Fruit fly (Drosophila melanogaster) whole organism, pupa: ENCODE data around the gene CG33630.

Experiments used
- CG12605 ChIP-seq: fragments of 200-800 bp; sonication (Bioruptor generic); IDR thresholded peaks from 2 replicates; pipeline ENCODE4 v1.3.6; 2022; ENCODE audit warnings: missing biosample characterization, missing genetic modification characterization
- CG13204 ChIP-seq: fragments of 200-800 bp; sonication (Bioruptor generic); optimal IDR thresholded peaks from 2 replicates; lab custom pipeline; 2018; ENCODE audit warnings: missing biosample characterization, mild to moderate bottlenecking, missing genetic modification characterization, moderate library complexity
- CG14655 ChIP-seq: fragments of 200-800 bp; sonication (Bioruptor generic); optimal IDR thresholded peaks from 3 replicates; lab custom pipeline; 2017; ENCODE audit warnings: mild to moderate bottlenecking, missing biosample characterization, missing genetic modification reagents, missing genetic modification characterization
- CG15710 ChIP-seq: fragments of 200-800 bp; sonication (Bioruptor generic); optimal IDR thresholded peaks from 2 replicates; lab custom pipeline; 2018; ENCODE audit warnings: missing biosample characterization, mild to moderate bottlenecking, missing genetic modification characterization, moderate library complexity
- CG17806 ChIP-seq: fragments of 200-800 bp; sonication (Bioruptor generic); optimal IDR thresholded peaks from 2 replicates; lab custom pipeline; 2018; ENCODE audit warnings: missing biosample characterization, mild to moderate bottlenecking, missing genetic modification characterization, moderate library complexity
- CG32121 ChIP-seq: fragments of 200-800 bp; sonication (Bioruptor generic); IDR thresholded peaks from 2 replicates; pipeline ENCODE4 v1.3.6; 2022; ENCODE audit warnings: missing biosample characterization, missing genetic modification characterization
- CG4496 ChIP-seq: fragments of 200-800 bp; sonication (Bioruptor generic); IDR thresholded peaks from 3 replicates; pipeline ENCODE4 v1.3.6; 2022; ENCODE audit warnings: missing biosample characterization, missing genetic modification characterization
- CG8159 ChIP-seq: fragments of 200-800 bp; sonication (Bioruptor generic); optimal IDR thresholded peaks from 3 replicates; lab custom pipeline; 2018; ENCODE audit warnings: missing biosample characterization, mild to moderate bottlenecking, missing genetic modification characterization, moderate library complexity
- Ets98B ChIP-seq: fragments of 200-800 bp; sonication (Bioruptor generic); IDR thresholded peaks from 2 replicates; pipeline ENCODE4 v1.3.6; 2022; ENCODE audit warnings: missing biosample characterization, missing genetic modification characterization
- Pif1A ChIP-seq: fragments of 200-800 bp; sonication (Bioruptor generic); optimal IDR thresholded peaks from 3 replicates; lab custom pipeline; 2016; ENCODE audit warnings: missing biosample characterization, missing genetic modification characterization
- Snoo ChIP-seq: fragments of 200-800 bp; sonication (Bioruptor generic); optimal IDR thresholded peaks from 3 replicates; lab custom pipeline; 2017; ENCODE audit warnings: missing biosample characterization, mild to moderate bottlenecking, missing genetic modification characterization, inconsistent platforms
- rn ChIP-seq: fragments of 200-800 bp; sonication (Bioruptor generic); IDR thresholded peaks from 2 replicates; pipeline ENCODE4 v1.3.6; 2022; ENCODE audit warnings: missing biosample characterization, missing genetic modification characterization

DNA sequence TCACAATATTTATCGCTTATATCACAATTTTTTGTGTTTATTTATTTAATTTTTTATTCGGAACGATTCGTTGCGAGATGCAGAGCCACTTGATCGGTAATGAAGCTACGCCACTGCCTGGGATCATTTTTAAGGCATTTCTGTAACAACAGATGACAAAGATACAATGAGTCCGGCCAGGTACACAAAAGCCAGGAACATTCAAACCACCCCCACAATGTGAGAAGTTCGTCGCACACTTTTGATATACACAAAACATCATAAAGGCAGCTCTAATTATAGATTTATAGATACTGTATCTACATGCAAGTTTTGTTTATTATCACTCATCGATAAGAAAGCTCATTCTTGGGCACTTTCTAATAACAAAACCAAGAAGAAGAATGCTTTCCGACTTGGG is 37.4 kb upstream of the CG33630 start, which contains the start of gene CG31407:
- TF ChIP-seq CG32121 (GFP tag; lab: Robert Waterston, UW) (no peak), CG8159 (tag; lab: Kevin White, UChicago) (no peak), CG14655 (GFP tag; lab: Kevin White, UChicago) (no peak), CG13204 (no peak), CG17806 (no peak), Pif1A (GFP tag; lab: Kevin White, UChicago) (no peak), CG12605 (GFP tag; lab: Robert Waterston, UW) (no peak), rn (GFP tag; lab: Robert Waterston, UW) (no peak), CG4496 (GFP tag; lab: Robert Waterston, UW) (no peak), Ets98B (GFP tag; lab: Robert Waterston, UW) (no peak), Snoo (no peak), CG15710 (tag; lab: Kevin White, UChicago) (no peak)
